Fruit fly (Drosophila melanogaster): ENCODE measurements around the gene CG33306.
A peak's percentile ranks its signal among the peaks of the same experiment; 100 is the strongest.

Gene CG33306

DNA sequence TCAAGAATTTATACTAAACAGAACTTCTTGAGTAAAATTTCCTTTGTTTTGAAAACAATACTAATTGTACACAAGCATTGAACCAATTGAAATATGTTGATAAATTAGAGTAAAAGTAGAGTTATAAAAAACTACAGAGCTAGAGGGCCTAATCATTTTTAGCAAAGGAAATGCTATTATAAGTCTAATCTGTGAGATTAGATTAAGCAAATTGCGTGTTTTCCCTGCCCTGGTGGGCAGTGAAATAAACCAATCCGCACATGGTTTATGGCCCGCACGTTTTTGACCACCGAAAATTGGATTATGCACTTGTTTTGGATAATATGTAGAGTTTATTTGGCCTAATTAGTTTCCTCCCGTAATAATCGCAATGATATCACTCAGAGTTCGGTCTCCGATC lies 970 bp downstream of the CG33306 start:
- TF ChIP-seq fru (GFP tag; optimal IDR thresholded peaks at IDR 0.05) (no peak), Jra (GFP tag; optimal IDR thresholded peaks at IDR 0.05) (no peak), sage (GFP tag; optimal IDR thresholded peaks at IDR 0.05) (no peak), dmrt93B (GFP tag; optimal IDR thresholded peaks at IDR 0.05) (no peak), sv (GFP tag; optimal IDR thresholded peaks at IDR 0.05) (no peak), usp (GFP tag; optimal IDR thresholded peaks at IDR 0.05) (no peak), ey (GFP tag; optimal IDR thresholded peaks at IDR 0.05) (no peak)

dm6 chr2L:13842078-13842477 lies 1.5 kb downstream of the CG33306 start:
- TF ChIP-seq Rel (GFP tag; optimal IDR thresholded peaks at IDR 0.05) (no peak), Rel (tag; optimal IDR thresholded peaks at IDR 0.05) (no peak), Myc (optimal IDR thresholded peaks at IDR 0.05) (peak; percentile 91), tai (GFP tag; optimal IDR thresholded peaks at IDR 0.05) (peak; percentile 31)

- TF ChIP-seq woc (GFP tag; optimal IDR thresholded peaks at IDR 0.05) (no peak), Abd-B (GFP tag; optimal IDR thresholded peaks at IDR 0.05) (no peak), Hr83 (GFP tag; optimal IDR thresholded peaks at IDR 0.05; ENCODE audit: poor library complexity, severe bottlenecking) (no peak), dl (GFP tag; optimal IDR thresholded peaks at IDR 0.05; ENCODE audit: insufficient read depth in 1 of 2, partially characterized antibody in 2 of 2) (no peak), Myc (optimal IDR thresholded peaks at IDR 0.05) (no peak), jim (GFP tag; optimal IDR thresholded peaks at IDR 0.05) (no peak), tai (GFP tag; optimal IDR thresholded peaks at IDR 0.05) (no peak), CrebA (GFP tag; optimal IDR thresholded peaks at IDR 0.05; ENCODE audit: borderline replicate concordance) (no peak), Jra (GFP tag; optimal IDR thresholded peaks at IDR 0.05) (no peak), GATAd (GFP tag; optimal IDR thresholded peaks at IDR 0.05) (no peak), ey (GFP tag; optimal IDR thresholded peaks at IDR 0.05) (no peak), Mio (GFP tag; optimal IDR thresholded peaks at IDR 0.05) (no peak)
Observed at dm6 chr2L:13841508-13841907, 2.0 kb downstream of the CG33306 start, which contains the start of gene CG33307. CG33307 (minus strand) TSS chr2L:13841520.

DNA sequence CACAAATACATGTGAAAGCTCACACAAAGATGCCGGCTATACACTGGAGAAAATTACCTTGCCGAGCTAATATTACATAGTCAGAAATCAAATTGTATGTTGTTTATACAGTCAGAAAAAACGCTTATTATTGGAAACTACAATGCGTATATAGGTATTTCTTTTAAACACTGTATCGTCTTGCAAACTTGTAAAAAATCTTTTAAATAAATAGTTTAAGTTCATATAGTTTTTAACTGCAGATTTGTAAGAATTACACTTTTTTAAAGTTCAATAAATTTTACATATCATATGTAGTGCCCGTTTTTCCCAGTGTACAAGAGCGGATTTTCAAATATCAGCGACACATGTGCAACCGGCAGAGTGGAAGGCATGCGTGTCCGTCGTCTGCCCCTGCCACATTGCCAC lies 3.8 kb downstream of the CG33306 start:
- TF ChIP-seq sv (GFP tag; optimal IDR thresholded peaks at IDR 0.05): peak; percentile 72
- peak; percentile 92 for TF ChIP-seq Sp1 (GFP tag; optimal IDR thresholded peaks at IDR 0.05)
- TF ChIP-seq jim (GFP tag; optimal IDR thresholded peaks at IDR 0.05): no peak
- TF ChIP-seq Hnf4 (GFP tag; optimal IDR thresholded peaks at IDR 0.05): peak; percentile 87
- peak; percentile 8 for TF ChIP-seq Mio (GFP tag; optimal IDR thresholded peaks at IDR 0.05)
- TF ChIP-seq CG32264 (GFP tag; optimal IDR thresholded peaks at IDR 0.05): peak; percentile 59
- peak; percentile 73 for TF ChIP-seq CG9705 (GFP tag; optimal IDR thresholded peaks at IDR 0.05)
- TF ChIP-seq Dif (GFP tag; optimal IDR thresholded peaks at IDR 0.05; ENCODE audit: partially characterized antibody): no peak
- no peak for TF ChIP-seq Abd-B (GFP tag; optimal IDR thresholded peaks at IDR 0.05)
- TF ChIP-seq CrebA (GFP tag; optimal IDR thresholded peaks at IDR 0.05; ENCODE audit: borderline replicate concordance): no peak
- peak; percentile 69 for TF ChIP-seq brk (GFP tag; optimal IDR thresholded peaks at IDR 0.05)
- TF ChIP-seq dmrt93B (GFP tag; optimal IDR thresholded peaks at IDR 0.05): peak; percentile 82
- peak; percentile 80 for TF ChIP-seq sage (GFP tag; optimal IDR thresholded peaks at IDR 0.05)
- no peak for TF ChIP-seq Hr83 (GFP tag; optimal IDR thresholded peaks at IDR 0.05; ENCODE audit: poor library complexity, severe bottlenecking)
- TF ChIP-seq br (GFP tag; optimal IDR thresholded peaks at IDR 0.05): peak; percentile 89
- TF ChIP-seq Rel (GFP tag; optimal IDR thresholded peaks at IDR 0.05): peak; percentile 63
- peak; percentile 26 for TF ChIP-seq Rel (tag; optimal IDR thresholded peaks at IDR 0.05)
- TF ChIP-seq dl (GFP tag; optimal IDR thresholded peaks at IDR 0.05; ENCODE audit: insufficient read depth in 1 of 2, partially characterized antibody in 2 of 2): no peak
- TF ChIP-seq ey (GFP tag; optimal IDR thresholded peaks at IDR 0.05): peak; percentile 92
- TF ChIP-seq HLH106 (tag; optimal IDR thresholded peaks at IDR 0.05): peak; percentile 91
- TF ChIP-seq N (GFP tag; optimal IDR thresholded peaks at IDR 0.05): no peak
- no peak for TF ChIP-seq pan (optimal IDR thresholded peaks at IDR 0.05)
- peak; percentile 92 for TF ChIP-seq rgr (GFP tag; optimal IDR thresholded peaks at IDR 0.05)
- TF ChIP-seq psq (GFP tag; optimal IDR thresholded peaks at IDR 0.05): peak; percentile 85
- peak; percentile 91 for TF ChIP-seq h (GFP tag; optimal IDR thresholded peaks at IDR 0.05)
- peak; percentile 29 for TF ChIP-seq dsf (GFP tag; optimal IDR thresholded peaks at IDR 0.05; ENCODE audit: borderline replicate concordance)
- peak; percentile 74 for TF ChIP-seq tai (GFP tag; optimal IDR thresholded peaks at IDR 0.05)
- TF ChIP-seq woc (GFP tag; optimal IDR thresholded peaks at IDR 0.05): peak; percentile 65
- TF ChIP-seq OdsH (GFP tag; optimal IDR thresholded peaks at IDR 0.05): peak; percentile 91
- peak; percentile 15 to 94 for TF ChIP-seq foxo (GFP tag; optimal IDR thresholded peaks at IDR 0.05)
- peak; percentile 93 for TF ChIP-seq fru (GFP tag; optimal IDR thresholded peaks at IDR 0.05)
- no peak for TF ChIP-seq Myc (optimal IDR thresholded peaks at IDR 0.05)
- peak; percentile 10 for TF ChIP-seq Dfd (GFP tag; optimal IDR thresholded peaks at IDR 0.05)
- peak; percentile 76 for TF ChIP-seq Jra (GFP tag; optimal IDR thresholded peaks at IDR 0.05)
- no peak for TF ChIP-seq Vsx2 (GFP tag; optimal IDR thresholded peaks at IDR 0.05; ENCODE audit: partially characterized antibody)
- TF ChIP-seq GATAd (GFP tag; optimal IDR thresholded peaks at IDR 0.05): no peak

Measured in whole organism, wandering third instar larva.